Worm (Caenorhabditis elegans): ENCODE measurements around the gene vps-26.

DNA sequence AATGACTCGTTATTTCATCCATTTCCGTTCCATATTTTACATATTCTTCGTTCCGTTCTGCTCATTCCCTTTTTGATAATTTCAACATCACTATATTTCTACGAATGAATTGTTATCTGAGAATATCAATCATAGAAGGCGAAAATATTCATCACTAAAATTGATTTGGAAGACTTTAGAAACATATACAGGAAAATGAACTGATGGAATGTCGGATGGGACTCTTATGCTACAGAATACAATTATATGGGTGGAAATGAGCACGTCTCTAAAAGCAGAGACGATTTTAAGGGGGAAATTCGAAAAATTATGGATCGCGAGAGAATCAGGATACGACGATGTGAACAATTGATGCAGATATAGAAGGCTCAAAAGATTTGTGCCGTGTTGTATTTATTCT lies 21.6 kb downstream of the vps-26 start:
- TF ChIP-seq ceh-31 (tag; optimal IDR thresholded peaks at IDR 0.05), result no peak
- TF ChIP-seq tbx-2 (tag; optimal IDR thresholded peaks at IDR 0.05), result no peak
- no peak for TF ChIP-seq ztf-16 (tag; optimal IDR thresholded peaks at IDR 0.05)
- TF ChIP-seq ama-1 (optimal IDR thresholded peaks at IDR 0.05), result no peak
- TF ChIP-seq lin-11 (tag; optimal IDR thresholded peaks at IDR 0.05), result no peak
- TF ChIP-seq zip-5 (tag; optimal IDR thresholded peaks at IDR 0.05), result no peak
- no peak for TF ChIP-seq pat-9 (tag; optimal IDR thresholded peaks at IDR 0.05)
- TF ChIP-seq pha-4 (tag; optimal IDR thresholded peaks at IDR 0.05), result no peak
- no peak for TF ChIP-seq pqm-1 (tag; optimal IDR thresholded peaks at IDR 0.05)
- no peak for TF ChIP-seq nfya-1 (tag; optimal IDR thresholded peaks at IDR 0.05)
- no peak for TF ChIP-seq hlh-8 (tag; optimal IDR thresholded peaks at IDR 0.05)
- no peak for TF ChIP-seq hlh-30 (tag; optimal IDR thresholded peaks at IDR 0.05; ENCODE audit: insufficient read depth)

Measured in whole organism, late embryonic.